Worm (Caenorhabditis elegans): ENCODE data around the gene nphp-4.
A peak's percentile ranks its signal among the peaks of the same experiment; 100 is the strongest.

The nphp-4 gene

DNA sequence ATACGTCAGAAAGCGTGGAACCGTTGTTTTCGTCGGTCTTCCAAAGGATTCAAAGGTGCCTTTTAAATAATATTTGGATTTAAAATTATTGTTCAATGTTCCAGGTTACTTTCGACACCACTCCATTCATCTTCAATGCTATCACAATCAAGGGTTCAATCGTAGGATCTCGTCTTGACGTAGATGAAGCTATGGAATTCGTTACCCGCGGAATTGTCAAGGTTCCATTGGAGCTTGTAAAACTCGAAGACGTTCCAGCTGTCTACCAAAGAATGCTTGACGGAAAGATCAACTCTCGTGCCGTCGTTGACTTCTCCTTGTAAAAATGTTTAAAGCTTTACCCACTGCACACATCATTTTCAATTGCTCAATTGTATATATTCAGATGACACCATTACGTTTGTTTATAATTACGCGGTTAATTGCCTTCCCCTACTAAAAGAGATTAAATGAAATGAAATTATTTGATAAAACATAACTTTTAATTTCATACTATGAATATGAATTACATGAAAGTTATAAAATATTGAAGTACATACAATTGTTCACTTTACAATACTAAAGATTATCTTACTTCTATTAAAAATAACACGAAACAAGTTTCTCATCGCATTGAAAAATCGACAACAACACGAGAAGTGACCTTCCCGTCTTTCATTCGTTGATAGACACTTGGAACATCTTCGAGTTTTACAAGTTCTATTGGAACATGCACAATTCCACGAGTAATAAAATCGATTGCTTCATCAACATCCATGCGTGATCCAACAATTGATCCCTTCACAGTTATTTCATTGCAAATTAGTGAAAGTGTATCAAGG, 45.8 kb upstream of the nphp-4 start (continued):
- TF ChIP-seq T20F7.1 (GFP tag; optimal IDR thresholded peaks at IDR 0.05) (no peak), dve-1 (tag; optimal IDR thresholded peaks at IDR 0.05; ENCODE audit: insufficient read depth) (no peak), sdz-12 (GFP tag; optimal IDR thresholded peaks at IDR 0.05) (no peak), nhr-25 (tag; optimal IDR thresholded peaks at IDR 0.05; ENCODE audit: borderline replicate concordance, insufficient read depth) (no peak), jun-1 (tag; optimal IDR thresholded peaks at IDR 0.05) (no peak), lim-7 (GFP tag; IDR thresholded peaks at IDR 0.05) (no peak), ZK337.2 (GFP tag; IDR thresholded peaks at IDR 0.05) (no peak), zip-2 (tag; optimal IDR thresholded peaks at IDR 0.05) (no peak), ceh-32 (tag; optimal IDR thresholded peaks at IDR 0.05; ENCODE audit: poor library complexity) (no peak), dmd-8 (GFP tag; IDR thresholded peaks at IDR 0.05) (no peak), ZK546.5 (tag; optimal IDR thresholded peaks at IDR 0.05) (no peak), pqm-1 (tag; optimal IDR thresholded peaks at IDR 0.05) (no peak), aha-1 (tag) (peak; percentile 46), ztf-7 (tag; optimal IDR thresholded peaks at IDR 0.05) (no peak), egl-27 (tag; optimal IDR thresholded peaks at IDR 0.05) (no peak), lir-3 (tag; optimal IDR thresholded peaks at IDR 0.05) (no peak), Y5F2A.4 (GFP tag; optimal IDR thresholded peaks at IDR 0.05) (no peak), mxl-2 (GFP tag; conservative IDR thresholded peaks at IDR 0.05) (no peak), nhr-102 (tag; optimal IDR thresholded peaks at IDR 0.05) (no peak), dmd-9 (GFP tag; IDR thresholded peaks at IDR 0.05) (no peak), ceh-20 (GFP tag; IDR thresholded peaks at IDR 0.05) (no peak), rbr-2 (tag; optimal IDR thresholded peaks at IDR 0.05) (no peak), tra-1 (GFP tag; IDR thresholded peaks at IDR 0.05) (no peak), daf-12 (tag; optimal IDR thresholded peaks at IDR 0.05) (no peak), madf-5 (GFP tag; IDR thresholded peaks at IDR 0.05) (no peak), F37D6.2 (tag; optimal IDR thresholded peaks at IDR 0.05) (no peak), unc-39 (tag; optimal IDR thresholded peaks at IDR 0.05) (no peak), ztf-11 (tag; optimal IDR thresholded peaks at IDR 0.05) (no peak), pha-4 (GFP tag; IDR thresholded peaks at IDR 0.05) (no peak), pha-4 (tag; optimal IDR thresholded peaks at IDR 0.05) (no peak), lin-38 (GFP tag; IDR thresholded peaks at IDR 0.05) (no peak), nhr-48 (tag; optimal IDR thresholded peaks at IDR 0.05) (no peak), attf-4 (tag; optimal IDR thresholded peaks at IDR 0.05) (no peak), T26A8.4 (GFP tag; IDR thresholded peaks at IDR 0.05) (0 out of 2 replicates have a peak, but pooled peaks have one; percentile 16), Y105C5A.15 (GFP tag; IDR thresholded peaks at IDR 0.05) (no peak), hmg-1.1 (GFP tag; IDR thresholded peaks at IDR 0.05) (no peak), madf-9 (GFP tag; conservative IDR thresholded peaks at IDR 0.05) (no peak), lin-39 (tag; optimal IDR thresholded peaks at IDR 0.05) (no peak), Y48G9A.11 (GFP tag; IDR thresholded peaks at IDR 0.05) (no peak), mep-1 (tag; optimal IDR thresholded peaks at IDR 0.05) (peak; percentile 75), lin-15B (tag; optimal IDR thresholded peaks at IDR 0.05) (no peak), lsy-2 (tag; optimal IDR thresholded peaks at IDR 0.05) (peak; percentile 10 to 33), nhr-10 (tag; optimal IDR thresholded peaks at IDR 0.05) (no peak), ctbp-1 (GFP tag; IDR thresholded peaks at IDR 0.05) (no peak), F44E2.7 (GFP tag; IDR thresholded peaks at IDR 0.05) (no peak), zag-1 (tag; optimal IDR thresholded peaks at IDR 0.05) (no peak), hlh-30 (tag; optimal IDR thresholded peaks at IDR 0.05; ENCODE audit: insufficient read depth) (no peak), unc-130 (GFP tag; optimal IDR thresholded peaks at IDR 0.05) (no peak), lin-29 (GFP tag; IDR thresholded peaks at IDR 0.05) (no peak), arid-1 (GFP tag; conservative IDR thresholded peaks at IDR 0.05) (no peak), zfp-3 (GFP tag; conservative IDR thresholded peaks at IDR 0.05) (peak; percentile 89; the same call in 1 of the 2 replicates)
